Worm (Caenorhabditis elegans): ENCODE data around the gene zyg-11.

DNA sequence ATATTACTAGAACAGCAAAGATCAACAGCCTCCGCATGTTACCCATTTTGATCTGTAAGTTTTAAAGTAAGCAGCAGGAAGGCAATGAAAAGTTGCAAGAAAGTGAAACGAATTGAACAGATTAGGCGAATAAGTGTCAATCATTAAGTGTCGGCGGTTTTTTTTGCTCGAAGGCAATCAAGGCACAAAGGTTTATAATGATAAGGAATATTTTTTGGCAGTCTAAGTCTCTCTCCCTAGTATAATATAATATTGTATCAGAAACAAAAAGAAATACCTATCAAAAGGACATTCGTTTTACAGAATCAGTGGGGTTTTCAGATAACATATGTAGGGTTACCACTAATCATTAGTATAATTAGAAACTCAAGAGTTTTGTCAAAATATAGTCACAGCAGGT is 15.2 kb downstream of the zyg-11 start, which contains the start of gene nrf-6:
- TF ChIP-seq him-1 (tag; optimal IDR thresholded peaks at IDR 0.05): no peak
- no peak for TF ChIP-seq dao-5 (tag; optimal IDR thresholded peaks at IDR 0.05)
- TF ChIP-seq W03F9.2 (tag; optimal IDR thresholded peaks at IDR 0.05): no peak

All from whole organism, L4/young adult.